Worm (Caenorhabditis elegans) whole organism, late embryonic: ENCODE results near the gene K12H6.10.
"Not testable (repeated sequence)": the region's sequence is repeated elsewhere in the genome, so short reads cannot be mapped to it uniquely, and the experiment has no call there.

ENCODE experiments used
- C08G9.2 ChIP-seq: sonication (generic microtip); optimal IDR thresholded peaks from 2 replicates; lab custom pipeline; 2016; ENCODE audit warnings: mild to moderate bottlenecking, missing genetic modification characterization, moderate library complexity, missing compliant biosample characterization
- Y22D7AL.16 ChIP-seq: sonication (generic microtip); optimal IDR thresholded peaks from 2 replicates; lab custom pipeline; 2016; ENCODE audit warnings: missing genetic modification characterization, missing compliant biosample characterization
- ceh-18 ChIP-seq: sonication (generic microtip); optimal IDR thresholded peaks from 2 replicates; lab custom pipeline; 2016; ENCODE audit warnings: missing genetic modification characterization, missing compliant biosample characterization
- ceh-2 ChIP-seq: sonication (generic microtip); optimal IDR thresholded peaks from 2 replicates; lab custom pipeline; 2016; ENCODE audit warnings: missing genotype, missing genetic modification characterization, missing compliant biosample characterization
- ceh-6 ChIP-seq: fragments of 200-800 bp; sonication (Bioruptor generic); optimal IDR thresholded peaks from 2 replicates; lab custom pipeline; 2018; ENCODE audit warnings: mild to moderate bottlenecking, missing genetic modification characterization, missing compliant biosample characterization
- dmd-4 ChIP-seq: sonication (generic microtip); optimal IDR thresholded peaks from 2 replicates; lab custom pipeline; 2016; ENCODE audit warnings: borderline replicate concordance, missing genetic modification characterization, missing compliant biosample characterization
- dve-1 ChIP-seq: sonication (generic microtip); optimal IDR thresholded peaks from 2 replicates; lab custom pipeline; 2017; ENCODE audit warnings: antibody characterized with exemption, mild to moderate bottlenecking, missing genetic modification characterization, missing compliant biosample characterization
- elt-2 ChIP-seq: sonication (generic microtip); optimal IDR thresholded peaks from 2 replicates; lab custom pipeline; 2016; ENCODE audit warnings: missing genetic modification reagents, missing genetic modification characterization, missing compliant biosample characterization
- fkh-10 ChIP-seq: fragments of 150-350 bp; optimal IDR thresholded peaks from 2 replicates; lab custom pipeline; 2014; ENCODE audit warnings: missing biosample characterization, missing genetic modification reagents, missing genetic modification characterization
- fkh-6 ChIP-seq: sonication (generic microtip); optimal IDR thresholded peaks from 2 replicates; lab custom pipeline; 2016; ENCODE audit warnings: missing genetic modification characterization, missing compliant biosample characterization
- hlh-13 ChIP-seq: fragments of 200-800 bp; sonication (Bioruptor generic); optimal IDR thresholded peaks from 2 replicates; lab custom pipeline; 2018; ENCODE audit warnings: mild to moderate bottlenecking, missing genetic modification characterization, missing compliant biosample characterization
- hlh-15 ChIP-seq: sonication (generic microtip); optimal IDR thresholded peaks from 2 replicates; lab custom pipeline; 2016; ENCODE audit warnings: missing genetic modification characterization, missing compliant biosample characterization
- hlh-30 ChIP-seq: sonication (generic microtip); optimal IDR thresholded peaks from 2 replicates; lab custom pipeline; 2017; ENCODE audit warnings: antibody characterized with exemption, missing genetic modification characterization, missing compliant biosample characterization; ENCODE audit not compliant: insufficient read depth
- hlh-6 ChIP-seq: sonication (generic microtip); optimal IDR thresholded peaks from 2 replicates; lab custom pipeline; 2016; ENCODE audit warnings: missing genotype, missing genetic modification characterization, missing compliant biosample characterization
- hlh-8 ChIP-seq: sonication (generic microtip); optimal IDR thresholded peaks from 2 replicates; lab custom pipeline; 2016; ENCODE audit warnings: missing genotype, missing genetic modification characterization, missing compliant biosample characterization
- lin-11 ChIP-seq: fragments of 200-800 bp; sonication (Bioruptor generic); optimal IDR thresholded peaks from 2 replicates; lab custom pipeline; 2018; ENCODE audit warnings: mild to moderate bottlenecking, missing genetic modification characterization, missing compliant biosample characterization
- mec-3 ChIP-seq: sonication (generic microtip); optimal IDR thresholded peaks from 2 replicates; lab custom pipeline; 2016; ENCODE audit warnings: borderline replicate concordance, missing genetic modification characterization, missing compliant biosample characterization
- nfya-1 ChIP-seq: sonication (generic microtip); optimal IDR thresholded peaks from 2 replicates; lab custom pipeline; 2017; ENCODE audit warnings: missing genetic modification characterization, mild to moderate bottlenecking, missing compliant biosample characterization, antibody characterized with exemption, moderate library complexity
- nhr-11 ChIP-seq: fragments of 150-350 bp; optimal IDR thresholded peaks from 2 replicates; lab custom pipeline; 2014; ENCODE audit warnings: missing biosample characterization, missing genetic modification characterization
- nhr-232 ChIP-seq: sonication (generic microtip); optimal IDR thresholded peaks from 2 replicates; lab custom pipeline; 2016; ENCODE audit warnings: missing genetic modification characterization, missing compliant biosample characterization
- pat-9 ChIP-seq: fragments of 200-800 bp; sonication (Bioruptor generic); optimal IDR thresholded peaks from 2 replicates; lab custom pipeline; 2018; ENCODE audit warnings: mild to moderate bottlenecking, missing genetic modification characterization, moderate library complexity, missing compliant biosample characterization
- pha-2 ChIP-seq: sonication (generic microtip); optimal IDR thresholded peaks from 2 replicates; lab custom pipeline; 2017; ENCODE audit warnings: mild to moderate bottlenecking, missing genetic modification characterization, missing compliant biosample characterization
- pros-1 ChIP-seq: fragments of 150-350 bp; optimal IDR thresholded peaks from 2 replicates; lab custom pipeline; 2014; ENCODE audit warnings: missing biosample characterization, missing genetic modification reagents, missing genetic modification characterization
- ref-2 ChIP-seq: sonication (generic microtip); optimal IDR thresholded peaks from 2 replicates; lab custom pipeline; 2016; ENCODE audit warnings: missing genetic modification characterization, missing compliant biosample characterization
- rnt-1 ChIP-seq: sonication (generic microtip); optimal IDR thresholded peaks from 2 replicates; lab custom pipeline; 2016; ENCODE audit warnings: missing genetic modification characterization, missing compliant biosample characterization
- sdc-2 ChIP-seq: sonication (generic microtip); optimal IDR thresholded peaks from 2 replicates; lab custom pipeline; 2016; ENCODE audit warnings: missing genotype, missing genetic modification characterization, missing compliant biosample characterization
- sox-2 ChIP-seq: fragments of 200-800 bp; sonication (Bioruptor generic); IDR thresholded peaks from 2 replicates; pipeline ENCODE4 v1.3.6; 2022; ENCODE audit warnings: missing genetic modification reagents, missing genetic modification characterization, missing compliant biosample characterization
- syd-9 ChIP-seq: sonication (generic microtip); optimal IDR thresholded peaks from 2 replicates; lab custom pipeline; 2016; ENCODE audit warnings: mild to moderate bottlenecking, missing genetic modification characterization, moderate library complexity, missing compliant biosample characterization
- unc-55 ChIP-seq: sonication (generic microtip); optimal IDR thresholded peaks from 2 replicates; lab custom pipeline; 2017; ENCODE audit warnings: missing biosample characterization, missing genetic modification reagents, missing genetic modification characterization
- zip-5 ChIP-seq: sonication (generic microtip); optimal IDR thresholded peaks from 2 replicates; lab custom pipeline; 2016; ENCODE audit warnings: missing genetic modification characterization, missing compliant biosample characterization
- ztf-16 ChIP-seq: sonication (generic microtip); optimal IDR thresholded peaks from 2 replicates; lab custom pipeline; 2017; ENCODE audit warnings: missing genetic modification characterization, missing compliant biosample characterization

Gene K12H6.10

ce11 chrII:2834105-2834504 lies 11.4 kb downstream of the K12H6.10 start:
- TF ChIP-seq Y22D7AL.16 (tag; lab: Kevin White, UChicago) = no peak
- no peak for TF ChIP-seq lin-11 (tag; lab: Kevin White, UChicago)
- TF ChIP-seq elt-2 (tag; lab: Kevin White, UChicago) = peak; percentile 90
- TF ChIP-seq fkh-6 = no peak

- TF ChIP-seq ceh-18 (tag; lab: Kevin White, UChicago) (no peak), rnt-1 (tag; lab: Kevin White, UChicago) (no peak), nfya-1 (tag; lab: Kevin White, UChicago) (no peak), pros-1 (no peak), ref-2 (tag; lab: Kevin White, UChicago) (no peak), unc-55 (GFP tag; lab: Kevin White, UChicago) (no peak)
Measured at ce11 chrII:2836853-2837252, 14.2 kb downstream of the K12H6.10 start, which contains the start of gene K12H6.7. Gene K12H6.7, minus strand, starts transcription at chrII:2836953.

- not testable (repeated sequence) for TF ChIP-seq dve-1 (tag; lab: Kevin White, UChicago); nhr-11 (tag; lab: Kevin White, UChicago); fkh-6
Measured at ce11 chrII:2839004-2839403, 16.3 kb downstream of the K12H6.10 start, which contains the start of gene Y110A2AL.4. Gene Y110A2AL.4, plus strand, starts transcription at chrII:2839304.

ce11 chrII:2841529-2841928 lies 18.9 kb downstream of the K12H6.10 start, which contains the start of gene Y110A2AL.6:
Gene Y110A2AL.6, minus strand, starts transcription at chrII:2841629.
- TF ChIP-seq mec-3 (no peak), unc-55 (GFP tag; lab: Kevin White, UChicago) (no peak), rnt-1 (tag; lab: Kevin White, UChicago) (no peak), ztf-16 (no peak), zip-5 (tag; lab: Kevin White, UChicago) (no peak), hlh-13 (GFP tag; lab: Kevin White, UChicago) (no peak), pat-9 (no peak), hlh-15 (no peak), hlh-8 (tag; lab: Kevin White, UChicago) (no peak), ref-2 (tag; lab: Kevin White, UChicago) (no peak), hlh-6 (tag; lab: Kevin White, UChicago) (no peak), lin-11 (tag; lab: Kevin White, UChicago) (no peak), ceh-6 (GFP tag; lab: Kevin White, UChicago) (no peak), sdc-2 (tag; lab: Kevin White, UChicago) (no peak), Y22D7AL.16 (tag; lab: Kevin White, UChicago) (no peak), fkh-10 (GFP tag; lab: Kevin White, UChicago) (no peak), dmd-4 (tag; lab: Kevin White, UChicago) (no peak), sox-2 (GFP tag; lab: Robert Waterston, UW) (no peak)

- TF ChIP-seq rnt-1 (tag; lab: Kevin White, UChicago) (no peak), hlh-30 (tag; lab: Kevin White, UChicago) (no peak), pat-9 (no peak), pha-2 (no peak), C08G9.2 (tag; lab: Kevin White, UChicago) (no peak), hlh-8 (tag; lab: Kevin White, UChicago) (no peak), syd-9 (tag; lab: Kevin White, UChicago) (no peak), elt-2 (tag; lab: Kevin White, UChicago) (no peak), nhr-232 (tag; lab: Kevin White, UChicago) (no peak), unc-55 (GFP tag; lab: Kevin White, UChicago) (no peak), lin-11 (tag; lab: Kevin White, UChicago) (no peak), ceh-2 (tag; lab: Kevin White, UChicago) (no peak)
Measured at ce11 chrII:2843088-2843487, 20.4 kb downstream of the K12H6.10 start, which contains the start of gene Y110A2AL.7. Gene Y110A2AL.7, minus strand, starts transcription at chrII:2843188.
